Fruit fly (Drosophila melanogaster) S2 (cell line): ENCODE data around the gene Sgs1.

Experiments
- CG8478 ChIP-seq: fragments of >200 bp; optimal IDR thresholded peaks from 2 replicates; lab custom pipeline; 2018
- CTCF ChIP-seq, 2 experiments: fragments of >200 bp; optimal IDR thresholded peaks; 2 replicates each; lab custom pipeline; 2018

dm6 chr2L:4982098-4982646 is 45.0 kb downstream of the Sgs1 start:
- no peak for TF ChIP-seq CTCF (optimal IDR thresholded peaks at IDR 0.05; lab: Kevin White, UChicago)
- no peak for TF ChIP-seq CG8478 (lab: Kevin White, UChicago)
